Fruit fly (Drosophila melanogaster): ENCODE data around the gene grp.

Gene grp

DNA sequence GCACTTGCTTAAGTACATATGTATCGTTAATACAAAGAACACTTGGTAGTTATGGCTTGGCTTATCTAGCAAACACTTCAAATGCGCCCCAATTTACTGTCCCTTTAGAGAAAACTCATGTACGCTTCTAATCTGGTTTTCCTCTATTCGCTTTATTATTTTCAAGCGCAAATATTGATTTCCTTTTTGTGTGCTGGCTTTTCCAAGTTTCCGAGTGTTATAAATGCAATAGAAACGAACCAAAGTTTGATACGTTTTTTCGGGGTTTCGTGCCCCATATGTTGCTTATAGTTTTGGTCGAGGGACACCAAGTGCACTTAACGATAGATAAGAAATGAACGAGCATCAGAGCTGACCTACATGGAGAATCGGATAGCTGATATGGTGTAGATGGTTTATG, 34.1 kb downstream of the grp start:
- TF ChIP-seq hkb (optimal IDR thresholded peaks at IDR 0.05) (no peak), hkb (GFP tag; IDR thresholded peaks at IDR 0.05) (no peak), Sox100B (GFP tag; optimal IDR thresholded peaks at IDR 0.05) (no peak), Ssrp (tag; optimal IDR thresholded peaks at IDR 0.05) (no peak), Ada2b (GFP tag; IDR thresholded peaks at IDR 0.05) (no peak), CG2199 (GFP tag; IDR thresholded peaks at IDR 0.05) (0 out of 3 replicates have a peak, but pooled peaks have one; percentile 45), Hr3 (GFP tag; optimal IDR thresholded peaks at IDR 0.05) (no peak), dmrt11E (tag; optimal IDR thresholded peaks at IDR 0.05) (peak; percentile 32), CG3407 (GFP tag; optimal IDR thresholded peaks at IDR 0.05) (peak; percentile 6), salm (tag; optimal IDR thresholded peaks at IDR 0.05) (peak; percentile 41), CG11696 (GFP tag; IDR thresholded peaks at IDR 0.05) (no peak), CG17568 (GFP tag; optimal IDR thresholded peaks at IDR 0.05) (peak; percentile 37), exex (tag; optimal IDR thresholded peaks at IDR 0.05) (peak; percentile 17), CG10543 (GFP tag; optimal IDR thresholded peaks at IDR 0.05) (no peak), Elba2 (GFP tag; optimal IDR thresholded peaks at IDR 0.05) (no peak), Doc2 (GFP tag; IDR thresholded peaks at IDR 0.05) (no peak), BtbVII (GFP tag; optimal IDR thresholded peaks at IDR 0.05) (no peak), CG33557 (GFP tag; optimal IDR thresholded peaks at IDR 0.05) (peak; percentile 63), ttk (GFP tag; IDR thresholded peaks at IDR 0.05) (no peak), slbo (GFP tag; IDR thresholded peaks at IDR 0.05) (no peak), CG18599 (GFP tag; optimal IDR thresholded peaks at IDR 0.05) (no peak), grn (GFP tag; optimal IDR thresholded peaks at IDR 0.05) (peak; percentile 16), ATbp (GFP tag; optimal IDR thresholded peaks at IDR 0.05) (peak; percentile 21), hbn (GFP tag; IDR thresholded peaks at IDR 0.05; ENCODE audit: partially characterized antibody) (no peak), CG1529 (GFP tag; optimal IDR thresholded peaks at IDR 0.05) (peak; percentile 22), Dip3 (GFP tag; optimal IDR thresholded peaks at IDR 0.05) (no peak), CG5953 (GFP tag; IDR thresholded peaks at IDR 0.05) (no peak), NfI (GFP tag; optimal IDR thresholded peaks at IDR 0.05) (no peak), Kr (GFP tag; optimal IDR thresholded peaks at IDR 0.05) (peak; percentile 3), CG17829 (tag; optimal IDR thresholded peaks at IDR 0.05) (no peak), CG14014 (GFP tag; IDR thresholded peaks at IDR 0.05) (no peak), D19B (GFP tag; optimal IDR thresholded peaks at IDR 0.05) (no peak), CG2202 (tag; optimal IDR thresholded peaks at IDR 0.05) (peak; percentile 43), CG4707 (GFP tag; optimal IDR thresholded peaks at IDR 0.05) (peak; percentile 11), ken (GFP tag; IDR thresholded peaks at IDR 0.05) (0 out of 3 replicates have a peak, but pooled peaks have one; percentile 7), dati (GFP tag; IDR thresholded peaks at IDR 0.05) (no peak), sd (tag; optimal IDR thresholded peaks at IDR 0.05) (no peak), Deaf1 (tag; optimal IDR thresholded peaks at IDR 0.05) (peak; percentile 29), CG12155 (GFP tag; optimal IDR thresholded peaks at IDR 0.05) (no peak), CG15601 (tag; optimal IDR thresholded peaks at IDR 0.05) (peak; percentile 46), PHDP (tag; optimal IDR thresholded peaks at IDR 0.05) (peak; percentile 18), Hmx (GFP tag; optimal IDR thresholded peaks at IDR 0.05) (no peak), trem (tag; optimal IDR thresholded peaks at IDR 0.05) (no peak), Bdp1 (GFP tag; optimal IDR thresholded peaks at IDR 0.05) (no peak), twi (tag; optimal IDR thresholded peaks at IDR 0.05) (peak; percentile 21), Taf1 (GFP tag; IDR thresholded peaks at IDR 0.05) (no peak), CG3281 (GFP tag; optimal IDR thresholded peaks at IDR 0.05) (no peak), Aef1 (GFP tag; IDR thresholded peaks at IDR 0.05) (no peak), eve (GFP tag; optimal IDR thresholded peaks at IDR 0.05) (peak in 1 of 2 experiments; percentile 40), CrebB (tag; optimal IDR thresholded peaks at IDR 0.05) (no peak), CG10431 (GFP tag; optimal IDR thresholded peaks at IDR 0.05) (peak; percentile 75), esg (GFP tag; conservative IDR thresholded peaks at IDR 0.05) (no peak)
